Worm (Caenorhabditis elegans) whole organism, midembryonic: ENCODE results near the gene K10D6.4.
A peak's percentile ranks its signal among the peaks of the same experiment; 100 is the strongest.

Source experiments
- flt-1 ChIP-seq: fragments of 200-800 bp; sonication (Bioruptor generic); IDR thresholded peaks from 2 replicates; pipeline ENCODE4 v1.3.6; 2022; ENCODE audit warnings: missing genetic modification characterization, missing compliant biosample characterization
- ztf-23 ChIP-seq: fragments of 200-800 bp; sonication (Bioruptor generic); IDR thresholded peaks from 2 replicates; pipeline ENCODE4 v1.3.6; 2022; ENCODE audit warnings: missing genetic modification reagents, missing genetic modification characterization, missing compliant biosample characterization

ce11 chrV:11228653-11229173 is 27.0 kb downstream of the K10D6.4 start, which contains the start of gene pqn-70:
- peak; percentile 57; the same call in 1 of the 2 replicates for TF ChIP-seq ztf-23 (GFP tag; lab: Robert Waterston, UW)
- TF ChIP-seq flt-1 (GFP tag; lab: Robert Waterston, UW) = peak; percentile 67; the same call in 1 of the 2 replicates
